Worm (Caenorhabditis elegans): ENCODE measurements around the gene str-67.

ce11 chrV:1023367-1023766 is 41.0 kb downstream of the str-67 start, which contains the start of gene pei-2:
- no peak for TF ChIP-seq ama-1 (optimal IDR thresholded peaks at IDR 0.05)
- no peak for TF ChIP-seq tbx-11 (GFP tag; IDR thresholded peaks at IDR 0.05)
- TF ChIP-seq sea-1 (GFP tag; conservative IDR thresholded peaks at IDR 0.05) = no peak
- TF ChIP-seq hmg-4 (GFP tag; optimal IDR thresholded peaks at IDR 0.05) = no peak
- no peak for TF ChIP-seq ceh-36 (tag; optimal IDR thresholded peaks at IDR 0.05)
- TF ChIP-seq tra-4 (tag; optimal IDR thresholded peaks at IDR 0.05) = no peak
- TF ChIP-seq flt-1 (GFP tag; IDR thresholded peaks at IDR 0.05) = no peak
- no peak for TF ChIP-seq B0310.2 (tag; optimal IDR thresholded peaks at IDR 0.05)
- TF ChIP-seq aly-1 (tag; optimal IDR thresholded peaks at IDR 0.05) = no peak
- TF ChIP-seq F13C5.2 (tag; optimal IDR thresholded peaks at IDR 0.05) = no peak
- no peak for TF ChIP-seq ets-7 (tag; optimal IDR thresholded peaks at IDR 0.05)
- TF ChIP-seq tbx-37 (GFP tag; conservative IDR thresholded peaks at IDR 0.05) = no peak
- no peak for TF ChIP-seq pes-1 (GFP tag; IDR thresholded peaks at IDR 0.05)
- no peak for TF ChIP-seq hnd-1 (tag; optimal IDR thresholded peaks at IDR 0.05)

Data from whole organism, early embryonic.